Fruit fly (Drosophila melanogaster): ENCODE results near the gene CG31191.

DNA sequence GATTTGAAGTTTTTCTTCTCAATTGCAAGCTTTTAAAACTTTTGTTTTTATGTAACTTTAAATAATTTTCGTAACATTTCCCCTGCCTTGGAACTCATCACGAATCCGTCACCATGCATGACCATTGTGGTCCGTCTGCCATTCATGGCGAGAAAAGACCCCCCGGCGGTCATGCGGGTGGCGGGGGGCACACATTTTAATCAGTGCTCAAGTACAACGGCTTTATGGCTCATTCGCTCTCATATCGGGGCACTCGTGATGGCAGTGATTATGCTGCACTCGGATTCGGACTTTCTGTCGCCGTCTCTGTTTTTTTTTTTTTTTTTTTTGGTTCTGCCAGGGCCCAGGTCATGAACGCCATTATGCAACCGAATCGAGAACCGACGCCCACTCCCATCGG lies 9.2 kb upstream of the CG31191 start:
- TF ChIP-seq jim (GFP tag; optimal IDR thresholded peaks at IDR 0.05) (no peak), Hr83 (GFP tag; optimal IDR thresholded peaks at IDR 0.05; ENCODE audit: poor library complexity, severe bottlenecking) (no peak), ey (GFP tag; optimal IDR thresholded peaks at IDR 0.05) (no peak)
